Worm (Caenorhabditis elegans): ENCODE results near the gene srt-50.
A peak's percentile ranks its signal among the peaks of the same experiment; 100 is the strongest.

ce11 chrIV:15036974-15037373, 37.5 kb upstream of the srt-50 start, which contains the start of gene eef-1B.2:
- TF ChIP-seq pqm-1 (tag; optimal IDR thresholded peaks at IDR 0.05) (no peak), unc-42 (tag; optimal IDR thresholded peaks at IDR 0.05) (no peak), pha-4 (tag; optimal IDR thresholded peaks at IDR 0.05) (no peak), sox-4 (tag; optimal IDR thresholded peaks at IDR 0.05) (no peak), hlh-30 (tag; optimal IDR thresholded peaks at IDR 0.05; ENCODE audit: insufficient read depth) (no peak), hlh-13 (GFP tag; optimal IDR thresholded peaks at IDR 0.05) (no peak), rnt-1 (tag; optimal IDR thresholded peaks at IDR 0.05) (no peak), nfya-1 (tag; optimal IDR thresholded peaks at IDR 0.05) (peak; percentile 46), nhr-11 (tag; optimal IDR thresholded peaks at IDR 0.05) (no peak), fkh-10 (GFP tag; optimal IDR thresholded peaks at IDR 0.05) (no peak)

All from whole organism, late embryonic.